Worm (Caenorhabditis elegans) whole organism, young adult: Measurements from ENCODE around the gene acl-5.

Experiments
- B0035.1 ChIP-seq: sonication (generic microtip); optimal IDR thresholded peaks from 2 replicates; lab custom pipeline; 2016; ENCODE audit warnings: missing genetic modification characterization, mild to moderate bottlenecking, missing compliant biosample characterization, missing genotype, missing genetic modification reagents
- B0261.1 ChIP-seq: sonication (generic microtip); optimal IDR thresholded peaks from 2 replicates; lab custom pipeline; 2016; ENCODE audit warnings: mild to moderate bottlenecking, missing genetic modification characterization, moderate library complexity, missing compliant biosample characterization
- F22D6.2 ChIP-seq: sonication (generic microtip); optimal IDR thresholded peaks from 2 replicates; lab custom pipeline; 2016; ENCODE audit warnings: mild to moderate bottlenecking, missing genetic modification characterization, missing compliant biosample characterization
- F33H1.4 ChIP-seq: fragments of 200-800 bp; sonication (Bioruptor generic); IDR thresholded peaks from 2 replicates; pipeline ENCODE4 v1.3.6; 2022; ENCODE audit warnings: missing genetic modification reagents, missing genetic modification characterization, missing compliant biosample characterization
- F39B2.1 ChIP-seq: fragments of 200-800 bp; sonication (Bioruptor generic); IDR thresholded peaks from 2 replicates; pipeline ENCODE4 v1.3.6; 2022; ENCODE audit warnings: missing genetic modification reagents, missing genetic modification characterization, missing compliant biosample characterization
- F49E8.2 ChIP-seq: sonication (generic microtip); optimal IDR thresholded peaks from 3 replicates; lab custom pipeline; 2017; ENCODE audit warnings: missing genetic modification characterization, mild to moderate bottlenecking, missing compliant biosample characterization, antibody characterized with exemption, moderate library complexity; ENCODE audit not compliant: insufficient read depth
- F55B11.4 ChIP-seq: sonication (generic microtip); optimal IDR thresholded peaks from 2 replicates; lab custom pipeline; 2016; ENCODE audit warnings: missing compliant biosample characterization, missing genetic modification characterization, borderline replicate concordance; ENCODE audit not compliant: insufficient read depth
- K12H6.12 ChIP-seq: fragments of 200-800 bp; sonication (Bioruptor generic); optimal IDR thresholded peaks from 2 replicates; lab custom pipeline; 2018; ENCODE audit warnings: mild to moderate bottlenecking, missing genetic modification characterization, missing compliant biosample characterization
- T26A5.8 ChIP-seq: sonication (generic microtip); optimal IDR thresholded peaks from 2 replicates; lab custom pipeline; 2016; ENCODE audit warnings: missing genetic modification characterization, missing compliant biosample characterization
- Y79H2A.3 ChIP-seq: fragments of 200-800 bp; sonication (Bioruptor generic); conservative IDR thresholded peaks from 2 replicates; pipeline ENCODE4 v1.3.6; 2022; ENCODE audit warnings: missing genetic modification reagents, missing genetic modification characterization, missing compliant biosample characterization
- ZK185.1 ChIP-seq: sonication (generic microtip); optimal IDR thresholded peaks from 2 replicates; lab custom pipeline; 2016; ENCODE audit warnings: mild to moderate bottlenecking, missing genetic modification characterization, missing compliant biosample characterization; ENCODE audit not compliant: poor library complexity, severe bottlenecking
- aptf-2 ChIP-seq: fragments of 200-800 bp; sonication (Bioruptor generic); conservative IDR thresholded peaks from 2 replicates; pipeline ENCODE4 v1.3.6; 2022; ENCODE audit warnings: missing genetic modification reagents, missing genetic modification characterization, missing compliant biosample characterization
- aptf-3 ChIP-seq: fragments of 200-800 bp; sonication (Bioruptor generic); IDR thresholded peaks from 2 replicates; pipeline ENCODE4 v1.3.6; 2022; ENCODE audit warnings: missing genetic modification characterization, missing compliant biosample characterization
- atf-7 ChIP-seq: sonication (generic microtip); optimal IDR thresholded peaks from 2 replicates; lab custom pipeline; 2017; ENCODE audit warnings: mild to moderate bottlenecking, missing genetic modification characterization, missing compliant biosample characterization
- bed-2 ChIP-seq: fragments of 200-800 bp; sonication (Bioruptor generic); IDR thresholded peaks from 2 replicates; pipeline ENCODE4 v1.3.6; 2022; ENCODE audit warnings: missing genetic modification reagents, missing genetic modification characterization, missing compliant biosample characterization
- ccch-3 ChIP-seq: fragments of 200-800 bp; sonication (Bioruptor generic); optimal IDR thresholded peaks from 2 replicates; lab custom pipeline; 2018; ENCODE audit warnings: mild to moderate bottlenecking, missing genetic modification characterization, missing compliant biosample characterization
- ceh-27 ChIP-seq: fragments of 200-800 bp; sonication (Bioruptor generic); optimal IDR thresholded peaks from 2 replicates; lab custom pipeline; 2018; ENCODE audit warnings: mild to moderate bottlenecking, missing genetic modification characterization, moderate library complexity, missing compliant biosample characterization
- die-1 ChIP-seq: sonication (generic microtip); optimal IDR thresholded peaks from 2 replicates; lab custom pipeline; 2016; ENCODE audit warnings: missing genotype, mild to moderate bottlenecking, missing genetic modification characterization, missing compliant biosample characterization
- egl-18 ChIP-seq: fragments of 200-800 bp; sonication (Bioruptor generic); IDR thresholded peaks from 2 replicates; pipeline ENCODE4 v1.3.6; 2022; ENCODE audit warnings: missing genetic modification reagents, missing genetic modification characterization, missing compliant biosample characterization
- fkh-3 ChIP-seq: sonication (generic microtip); optimal IDR thresholded peaks from 2 replicates; lab custom pipeline; 2016; ENCODE audit warnings: mild to moderate bottlenecking, missing genetic modification characterization, missing compliant biosample characterization
- hlh-26 ChIP-seq: fragments of 200-800 bp; sonication (Bioruptor generic); conservative IDR thresholded peaks from 2 replicates; pipeline ENCODE4 v1.3.6; 2022; ENCODE audit warnings: missing genetic modification reagents, missing genetic modification characterization, missing compliant biosample characterization
- hmg-1.2 ChIP-seq: fragments of 200-800 bp; sonication (Bioruptor generic); IDR thresholded peaks from 2 replicates; pipeline ENCODE4 v1.3.6; 2022; ENCODE audit warnings: missing genetic modification reagents, missing genetic modification characterization, missing compliant biosample characterization
- hsf-1 ChIP-seq: fragments of 200-800 bp; sonication (Bioruptor generic); IDR thresholded peaks from 2 replicates; pipeline ENCODE4 v1.3.6; 2022; ENCODE audit warnings: missing genetic modification reagents, missing genetic modification characterization, missing compliant biosample characterization
- let-526 ChIP-seq: fragments of 200-800 bp; sonication (Bioruptor generic); IDR thresholded peaks from 2 replicates; pipeline ENCODE4 v1.3.6; 2022; ENCODE audit warnings: missing genetic modification reagents, missing genetic modification characterization, missing compliant biosample characterization
- lin-26 ChIP-seq: fragments of 200-800 bp; sonication (Bioruptor generic); IDR thresholded peaks from 2 replicates; pipeline ENCODE4 v1.3.6; 2022; ENCODE audit warnings: missing genetic modification reagents, missing genetic modification characterization, missing compliant biosample characterization
- lin-35 ChIP-seq, 3 experiments: fragments of 150-350 bp in 2 of 3; sonication (generic microtip) in 1 of 3; optimal IDR thresholded peaks; 2 replicates each; lab custom pipeline; 2014 to 2018; ENCODE audit warnings: missing biosample characterization in 3 of 3, missing genetic modification characterization in 3 of 3, missing genetic modification reagents in 3 of 3
- lin-40 ChIP-seq: sonication (generic microtip); optimal IDR thresholded peaks from 2 replicates; lab custom pipeline; 2016; ENCODE audit warnings: missing genetic modification characterization, mild to moderate bottlenecking, missing compliant biosample characterization, missing genotype, missing genetic modification reagents
- madf-6 ChIP-seq: fragments of 200-800 bp; sonication (Bioruptor generic); IDR thresholded peaks from 2 replicates; pipeline ENCODE4 v1.3.6; 2022; ENCODE audit warnings: missing genetic modification reagents, missing genetic modification characterization, missing compliant biosample characterization
- madf-8 ChIP-seq: fragments of 200-800 bp; sonication (Bioruptor generic); conservative IDR thresholded peaks from 2 replicates; pipeline ENCODE4 v1.3.6; 2022; ENCODE audit warnings: missing genetic modification reagents, missing genetic modification characterization, missing compliant biosample characterization
- mxl-1 ChIP-seq: sonication (generic microtip); optimal IDR thresholded peaks from 2 replicates; lab custom pipeline; 2016; ENCODE audit warnings: missing genetic modification characterization, missing compliant biosample characterization
- nhr-120 ChIP-seq: fragments of 200-800 bp; sonication (Bioruptor generic); IDR thresholded peaks from 2 replicates; pipeline ENCODE4 v1.3.6; 2022; ENCODE audit warnings: missing genetic modification characterization, missing compliant biosample characterization
- nhr-179 ChIP-seq: sonication (generic microtip); optimal IDR thresholded peaks from 2 replicates; lab custom pipeline; 2016; ENCODE audit warnings: mild to moderate bottlenecking, missing genetic modification characterization, missing compliant biosample characterization
- rcor-1 ChIP-seq: fragments of 200-800 bp; sonication (Bioruptor generic); IDR thresholded peaks from 2 replicates; pipeline ENCODE4 v1.3.6; 2022; ENCODE audit warnings: missing genetic modification reagents, missing genetic modification characterization, missing compliant biosample characterization
- zim-3 ChIP-seq: sonication (generic microtip); optimal IDR thresholded peaks from 2 replicates; lab custom pipeline; 2017; ENCODE audit warnings: mild to moderate bottlenecking, missing genetic modification characterization, moderate library complexity, missing compliant biosample characterization
- ztf-18 ChIP-seq: sonication (generic microtip); optimal IDR thresholded peaks from 2 replicates; lab custom pipeline; 2016; ENCODE audit warnings: missing genotype, mild to moderate bottlenecking, missing genetic modification characterization, missing compliant biosample characterization
- ztf-22 ChIP-seq: fragments of 200-800 bp; sonication (Bioruptor generic); optimal IDR thresholded peaks from 2 replicates; lab custom pipeline; 2018; ENCODE audit warnings: mild to moderate bottlenecking, missing genetic modification characterization, moderate library complexity, missing compliant biosample characterization
- ztf-26 ChIP-seq: sonication (generic microtip); optimal IDR thresholded peaks from 2 replicates; lab custom pipeline; 2017; ENCODE audit warnings: missing genetic modification characterization, missing compliant biosample characterization
- ztf-6 ChIP-seq: fragments of 200-800 bp; sonication (Bioruptor generic); IDR thresholded peaks from 2 replicates; pipeline ENCODE4 v1.3.6; 2022; ENCODE audit warnings: missing genetic modification reagents, missing genetic modification characterization, missing compliant biosample characterization

acl-5 gene

ce11 chrX:10318437-10318836 is 8.8 kb downstream of the acl-5 start (continued):
- TF ChIP-seq F33H1.4 (GFP tag; lab: Robert Waterston, UW) (no peak), B0035.1 (tag; lab: Kevin White, UChicago) (no peak), aptf-2 (GFP tag; lab: Robert Waterston, UW) (no peak), F39B2.1 (GFP tag; lab: Robert Waterston, UW) (no peak), lin-35 (GFP tag; optimal IDR thresholded peaks at IDR 0.05; lab: Kevin White, UChicago) (no peak)

ce11 chrX:10317565-10317964 is 9.7 kb downstream of the acl-5 start, which contains the start of gene R07E3.6:
Gene R07E3.6 (plus strand): TSS chrX:10317722.
- TF ChIP-seq hmg-1.2 (GFP tag; lab: Robert Waterston, UW) (no peak), F49E8.2 (no peak), F22D6.2 (tag; lab: Kevin White, UChicago) (no peak), nhr-120 (GFP tag; lab: Robert Waterston, UW) (no peak), K12H6.12 (tag; lab: Kevin White, UChicago) (no peak), ZK185.1 (tag; lab: Kevin White, UChicago) (no peak), madf-6 (GFP tag; lab: Robert Waterston, UW) (no peak), ztf-6 (no peak), ccch-3 (GFP tag; lab: Kevin White, UChicago) (no peak), lin-26 (no peak), madf-8 (no peak), fkh-3 (tag; lab: Kevin White, UChicago) (no peak), nhr-179 (tag; lab: Kevin White, UChicago) (no peak), die-1 (tag; lab: Kevin White, UChicago) (no peak), Y79H2A.3 (GFP tag; lab: Robert Waterston, UW) (no peak), F55B11.4 (tag; lab: Kevin White, UChicago) (no peak)

ce11 chrX:10315905-10316304 is 11.4 kb downstream of the acl-5 start, which contains the start of gene F41E7.9:
Gene F41E7.9 (minus strand): TSS chrX:10316005.
- TF ChIP-seq B0261.1 (tag; lab: Kevin White, UChicago) = no peak
- TF ChIP-seq T26A5.8 = no peak
- TF ChIP-seq hlh-26 (GFP tag; lab: Robert Waterston, UW) = no peak
- no peak for TF ChIP-seq zim-3
- no peak for TF ChIP-seq hsf-1 (GFP tag; lab: Robert Waterston, UW)
- no peak for TF ChIP-seq rcor-1 (GFP tag; lab: Robert Waterston, UW)
- no peak for TF ChIP-seq lin-26
- no peak for TF ChIP-seq mxl-1 (tag; lab: Kevin White, UChicago)
- TF ChIP-seq aptf-3 (GFP tag; lab: Robert Waterston, UW) = no peak
- no peak for TF ChIP-seq ztf-22 (GFP tag; lab: Kevin White, UChicago)
- TF ChIP-seq lin-40 (tag; lab: Kevin White, UChicago) = no peak
- no peak for TF ChIP-seq ztf-18 (tag; lab: Kevin White, UChicago)
- no peak for TF ChIP-seq ceh-27
- TF ChIP-seq ztf-26 (tag; lab: Kevin White, UChicago) = no peak
- TF ChIP-seq bed-2 (GFP tag; lab: Robert Waterston, UW) = no peak
- TF ChIP-seq atf-7 (tag; lab: Kevin White, UChicago) = no peak
- no peak for TF ChIP-seq egl-18
- no peak for TF ChIP-seq let-526 (GFP tag; lab: Robert Waterston, UW)
